Fruit fly (Drosophila melanogaster) whole organism, prepupa: ENCODE results near the gene CG16734.

ENCODE experiments used
- CG10631 ChIP-seq: fragments of 200-800 bp; sonication (Bioruptor generic); optimal IDR thresholded peaks from 2 replicates; lab custom pipeline; 2016; ENCODE audit warnings: missing biosample characterization, missing genetic modification characterization
- CG10669 ChIP-seq: fragments of 200-800 bp; sonication (Bioruptor generic); optimal IDR thresholded peaks from 3 replicates; lab custom pipeline; 2018; ENCODE audit warnings: missing biosample characterization, mild to moderate bottlenecking, missing genetic modification characterization, moderate library complexity
- CG11294 ChIP-seq: fragments of 200-800 bp; sonication (Bioruptor generic); IDR thresholded peaks from 2 replicates; pipeline ENCODE4 v1.3.6; 2022; ENCODE audit warnings: missing biosample characterization, missing genetic modification characterization
- CG11762 ChIP-seq: fragments of 200-800 bp; sonication (Bioruptor generic); optimal IDR thresholded peaks from 3 replicates; lab custom pipeline; 2016; ENCODE audit warnings: missing biosample characterization, missing genetic modification characterization; ENCODE audit not compliant: insufficient read depth
- CG15336 ChIP-seq: fragments of 200-800 bp; sonication (Bioruptor generic); IDR thresholded peaks from 2 replicates; pipeline ENCODE4 v1.3.6; 2022; ENCODE audit warnings: missing biosample characterization, missing genetic modification characterization
- CG16779 ChIP-seq: fragments of 200-800 bp; sonication (Bioruptor generic); optimal IDR thresholded peaks from 3 replicates; lab custom pipeline; 2017; ENCODE audit warnings: missing biosample characterization, mild to moderate bottlenecking, missing genetic modification characterization
- CG3032 ChIP-seq: fragments of 200-800 bp; optimal IDR thresholded peaks from 2 replicates; lab custom pipeline; 2019; ENCODE audit warnings: missing biosample characterization, mild to moderate bottlenecking, missing genetic modification characterization, moderate library complexity
- CG31627 ChIP-seq: fragments of 200-800 bp; sonication (Bioruptor generic); optimal IDR thresholded peaks from 3 replicates; lab custom pipeline; 2016; ENCODE audit warnings: missing biosample characterization, missing genetic modification characterization
- CG32006 ChIP-seq: fragments of 200-800 bp; sonication (Bioruptor generic); optimal IDR thresholded peaks from 3 replicates; lab custom pipeline; 2017; ENCODE audit warnings: missing biosample characterization, mild to moderate bottlenecking, missing genetic modification characterization
- CG34406 ChIP-seq: fragments of 200-800 bp; sonication (Bioruptor generic); optimal IDR thresholded peaks from 3 replicates; lab custom pipeline; 2016; ENCODE audit warnings: missing biosample characterization, missing genetic modification characterization
- CG3919 ChIP-seq: fragments of 200-800 bp; sonication (Bioruptor generic); optimal IDR thresholded peaks from 3 replicates; lab custom pipeline; 2016; ENCODE audit warnings: missing biosample characterization, missing genetic modification characterization
- CG4318 ChIP-seq: fragments of 200-800 bp; sonication (Bioruptor generic); optimal IDR thresholded peaks from 3 replicates; lab custom pipeline; 2017; ENCODE audit warnings: missing biosample characterization, mild to moderate bottlenecking, missing genetic modification characterization
- CG6276 ChIP-seq: fragments of 200-800 bp; sonication (Bioruptor generic); optimal IDR thresholded peaks from 2 replicates; lab custom pipeline; 2017; ENCODE audit warnings: missing biosample characterization, mild to moderate bottlenecking, missing genetic modification characterization
- CG6808 ChIP-seq: fragments of 200-800 bp; sonication (Bioruptor generic); optimal IDR thresholded peaks from 3 replicates; lab custom pipeline; 2017; ENCODE audit warnings: missing biosample characterization, missing genetic modification characterization, mild to moderate bottlenecking, moderate library complexity, missing genetic modification reagents
- CG6854 ChIP-seq: fragments of 200-800 bp; sonication (Bioruptor generic); optimal IDR thresholded peaks from 2 replicates; lab custom pipeline; 2017; ENCODE audit warnings: missing biosample characterization, mild to moderate bottlenecking, missing genetic modification characterization
- CG8119 ChIP-seq: fragments of 200-800 bp; sonication (Bioruptor generic); IDR thresholded peaks from 3 replicates; pipeline ENCODE4 v1.3.6; 2022; ENCODE audit warnings: missing biosample characterization, missing genetic modification characterization
- CG8319 ChIP-seq: fragments of 200-800 bp; sonication (Bioruptor generic); optimal IDR thresholded peaks from 3 replicates; lab custom pipeline; 2016; ENCODE audit warnings: missing biosample characterization, missing genetic modification characterization
- CG8632 ChIP-seq: fragments of 200-800 bp; sonication (Bioruptor generic); optimal IDR thresholded peaks from 3 replicates; lab custom pipeline; 2016; ENCODE audit warnings: missing biosample characterization, missing genetic modification characterization
- CG9139 ChIP-seq: fragments of 200-800 bp; sonication (Bioruptor generic); optimal IDR thresholded peaks from 3 replicates; lab custom pipeline; 2017; ENCODE audit warnings: missing biosample characterization, mild to moderate bottlenecking, missing genetic modification characterization
- Eip75B ChIP-seq: fragments of 200-800 bp; sonication (Bioruptor generic); optimal IDR thresholded peaks from 3 replicates; lab custom pipeline; 2016; ENCODE audit warnings: missing biosample characterization, missing genetic modification characterization
- Eip78C ChIP-seq: fragments of 200-800 bp; sonication (Bioruptor generic); peaks from one replicate; lab custom pipeline; 2016; ENCODE audit warnings: missing biosample characterization, missing genetic modification characterization
- Ets21C ChIP-seq: fragments of 200-800 bp; sonication (Bioruptor generic); optimal IDR thresholded peaks from 3 replicates; lab custom pipeline; 2016; ENCODE audit warnings: missing biosample characterization, missing genetic modification characterization
- Ets96B ChIP-seq: fragments of 200-800 bp; optimal IDR thresholded peaks from 2 replicates; lab custom pipeline; 2019; ENCODE audit warnings: missing biosample characterization, mild to moderate bottlenecking, missing genetic modification characterization, moderate library complexity
- Gug ChIP-seq: fragments of 200-800 bp; sonication (Bioruptor generic); IDR thresholded peaks from 2 replicates; pipeline ENCODE4 v1.3.6; 2022; ENCODE audit warnings: missing biosample characterization, missing genetic modification characterization
- Hr39 ChIP-seq: fragments of 200-800 bp; sonication (Bioruptor generic); optimal IDR thresholded peaks from 2 replicates; lab custom pipeline; 2016; ENCODE audit warnings: missing biosample characterization, missing genetic modification characterization
- Hr4 ChIP-seq: fragments of 200-800 bp; sonication (Bioruptor generic); optimal IDR thresholded peaks from 3 replicates; lab custom pipeline; 2016; ENCODE audit warnings: missing biosample characterization, missing genetic modification characterization
- Lpt ChIP-seq: fragments of 200-800 bp; sonication (Bioruptor generic); optimal IDR thresholded peaks from 3 replicates; lab custom pipeline; 2016; ENCODE audit warnings: missing biosample characterization, missing genetic modification characterization
- Met ChIP-seq: fragments of 200-800 bp; sonication (Bioruptor generic); optimal IDR thresholded peaks from 3 replicates; lab custom pipeline; 2016; ENCODE audit warnings: missing biosample characterization, missing genetic modification characterization
- OdsH ChIP-seq: fragments of 200-800 bp; sonication (Bioruptor generic); optimal IDR thresholded peaks from 3 replicates; lab custom pipeline; 2016; ENCODE audit warnings: missing biosample characterization, missing genetic modification characterization
- Smox ChIP-seq: fragments of 200-800 bp; sonication (Bioruptor generic); optimal IDR thresholded peaks from 3 replicates; lab custom pipeline; 2016; ENCODE audit warnings: missing biosample characterization, missing genetic modification characterization
- Sox102F ChIP-seq: fragments of 200-800 bp; sonication (Bioruptor generic); optimal IDR thresholded peaks from 2 replicates; lab custom pipeline; 2016; ENCODE audit warnings: missing biosample characterization, mild to moderate bottlenecking, missing genetic modification characterization
- Sox14 ChIP-seq: fragments of 200-800 bp; sonication (Bioruptor generic); optimal IDR thresholded peaks from 3 replicates; lab custom pipeline; 2016; ENCODE audit warnings: missing biosample characterization, missing genetic modification characterization
- Sox15 ChIP-seq: fragments of 200-800 bp; sonication (Bioruptor generic); optimal IDR thresholded peaks from 3 replicates; lab custom pipeline; 2016; ENCODE audit warnings: missing biosample characterization, missing genetic modification characterization
- achi ChIP-seq: fragments of 200-800 bp; sonication (Bioruptor generic); optimal IDR thresholded peaks from 3 replicates; lab custom pipeline; 2016; ENCODE audit warnings: missing biosample characterization, missing genetic modification characterization
- acj6 ChIP-seq: fragments of 200-800 bp; sonication (Bioruptor generic); optimal IDR thresholded peaks from 3 replicates; lab custom pipeline; 2016; ENCODE audit warnings: missing biosample characterization, missing genetic modification characterization
- cyc ChIP-seq: fragments of 200-800 bp; sonication (Bioruptor generic); optimal IDR thresholded peaks from 3 replicates; lab custom pipeline; 2016; ENCODE audit warnings: missing biosample characterization, missing genetic modification characterization
- dac ChIP-seq: fragments of 200-800 bp; sonication (Bioruptor generic); optimal IDR thresholded peaks from 2 replicates; lab custom pipeline; 2017; ENCODE audit warnings: missing biosample characterization, mild to moderate bottlenecking, missing genetic modification characterization
- dsx ChIP-seq: fragments of 200-800 bp; optimal IDR thresholded peaks from 3 replicates; lab custom pipeline; 2019; ENCODE audit warnings: missing biosample characterization, mild to moderate bottlenecking, missing genetic modification characterization, moderate library complexity; ENCODE audit not compliant: poor library complexity, severe bottlenecking
- esn ChIP-seq: fragments of 200-800 bp; sonication (Bioruptor generic); optimal IDR thresholded peaks from 2 replicates; lab custom pipeline; 2016; ENCODE audit warnings: missing biosample characterization, mild to moderate bottlenecking, missing genetic modification characterization, moderate library complexity
- fd59A ChIP-seq: fragments of 200-800 bp; sonication (Bioruptor generic); optimal IDR thresholded peaks from 2 replicates; lab custom pipeline; 2017; ENCODE audit warnings: missing biosample characterization, mild to moderate bottlenecking, missing genetic modification characterization, missing genetic modification reagents
- fd85E ChIP-seq: fragments of 200-800 bp; sonication (Bioruptor generic); optimal IDR thresholded peaks from 3 replicates; lab custom pipeline; 2016; ENCODE audit warnings: missing biosample characterization, missing genetic modification characterization
- fkh ChIP-seq: fragments of 200-800 bp; sonication (Bioruptor generic); optimal IDR thresholded peaks from 3 replicates; lab custom pipeline; 2017; ENCODE audit warnings: missing biosample characterization, mild to moderate bottlenecking, missing genetic modification characterization, moderate library complexity
- lz ChIP-seq: fragments of 200-800 bp; sonication (Bioruptor generic); optimal IDR thresholded peaks from 3 replicates; lab custom pipeline; 2016; ENCODE audit warnings: missing biosample characterization, missing genetic modification characterization
- net ChIP-seq: fragments of 200-800 bp; sonication (Bioruptor generic); optimal IDR thresholded peaks from 3 replicates; lab custom pipeline; 2016; ENCODE audit warnings: missing biosample characterization, missing genetic modification characterization
- pdm3 ChIP-seq: fragments of 200-800 bp; sonication (Bioruptor generic); optimal IDR thresholded peaks from 3 replicates; lab custom pipeline; 2016; ENCODE audit warnings: missing biosample characterization, missing genetic modification characterization
- salr ChIP-seq, 2 experiments: fragments of 200-800 bp; sonication (Bioruptor generic); optimal IDR thresholded peaks; 3 replicates each; lab custom pipeline; 2016 to 2018; ENCODE audit warnings: missing biosample characterization in 2 of 2, missing genetic modification characterization in 2 of 2, mild to moderate bottlenecking in 1 of 2
- spab ChIP-seq: fragments of 200-800 bp; sonication (Bioruptor generic); optimal IDR thresholded peaks from 2 replicates; lab custom pipeline; 2017; ENCODE audit warnings: missing biosample characterization, mild to moderate bottlenecking, missing genetic modification characterization, missing genetic modification reagents
- ss ChIP-seq, 2 experiments: fragments of 200-800 bp; sonication (Bioruptor generic); optimal IDR thresholded peaks; 2 replicates in 1 of 2; 3 replicates in 1 of 2; lab custom pipeline; 2017 to 2018; ENCODE audit warnings: mild to moderate bottlenecking in 2 of 2, missing biosample characterization in 2 of 2, missing genetic modification characterization in 2 of 2, moderate library complexity in 1 of 2
- svp ChIP-seq: fragments of 200-800 bp; sonication (Bioruptor generic); peaks from one replicate; lab custom pipeline; 2016; ENCODE audit warnings: missing biosample characterization, missing genetic modification characterization
- topi ChIP-seq: fragments of 200-800 bp; sonication (Bioruptor generic); optimal IDR thresholded peaks from 3 replicates; lab custom pipeline; 2016; ENCODE audit warnings: missing biosample characterization, missing genetic modification characterization
- vri ChIP-seq: fragments of 200-800 bp; sonication (Bioruptor generic); optimal IDR thresholded peaks from 3 replicates; lab custom pipeline; 2016; ENCODE audit warnings: missing biosample characterization, mild to moderate bottlenecking, missing genetic modification characterization

The CG16734 gene

dm6 chr3R:9245576-9246200 is 9.2 kb upstream of the CG16734 start, which contains the start of gene Vps15:
Gene Vps15 (minus strand): TSS chr3R:9245869.
- TF ChIP-seq svp (GFP tag; lab: Kevin White, UChicago) (peak; percentile 91), Sox15 (GFP tag; lab: Kevin White, UChicago) (peak; percentile 5), Smox (GFP tag; lab: Kevin White, UChicago) (peak; percentile 74), CG8632 (GFP tag; lab: Kevin White, UChicago) (peak; percentile 61), dsx (GFP tag; lab: Kevin White, UChicago) (peak; percentile 74), spab (GFP tag; lab: Kevin White, UChicago) (no peak), CG32006 (GFP tag; lab: Kevin White, UChicago) (peak; percentile 21), acj6 (GFP tag; lab: Kevin White, UChicago) (peak; percentile 69), Hr39 (GFP tag; lab: Kevin White, UChicago) (peak; percentile 53), CG10669 (peak; percentile 56), Sox102F (peak; percentile 67), CG31627 (GFP tag; lab: Kevin White, UChicago) (peak; percentile 59), Eip75B (GFP tag; lab: Kevin White, UChicago) (peak; percentile 65), CG9139 (GFP tag; lab: Kevin White, UChicago) (no peak), Lpt (peak; percentile 0), fkh (GFP tag; lab: Kevin White, UChicago) (no peak), CG16779 (no peak), fd85E (GFP tag; lab: Kevin White, UChicago) (no peak), dac (GFP tag; lab: Kevin White, UChicago) (no peak), Hr4 (peak; percentile 62), esn (GFP tag; lab: Kevin White, UChicago) (peak; percentile 75), cyc (GFP tag; lab: Kevin White, UChicago) (peak; percentile 54), net (GFP tag; lab: Kevin White, UChicago) (no peak), ss (GFP tag; optimal IDR thresholded peaks at IDR 0.05; lab: Kevin White, UChicago) (peak in 1 of 2 experiments; percentile 44), CG11294 (GFP tag; lab: Robert Waterston, UW) (no peak), pdm3 (GFP tag; lab: Kevin White, UChicago) (peak; percentile 71), CG3032 (tag; lab: Kevin White, UChicago) (peak; percentile 72), CG6276 (GFP tag; lab: Kevin White, UChicago) (no peak), CG8119 (GFP tag; lab: Robert Waterston, UW) (peak; percentile 57; the same call in 2 of the 3 replicates), Sox14 (GFP tag; lab: Kevin White, UChicago) (peak; percentile 71), fd59A (GFP tag; lab: Kevin White, UChicago) (no peak), Met (peak; percentile 65), CG6854 (no peak), CG3919 (GFP tag; lab: Kevin White, UChicago) (peak; percentile 62), CG8319 (no peak), CG6808 (peak; percentile 42), CG15336 (GFP tag; lab: Robert Waterston, UW) (0 out of 2 replicates have a peak, but pooled peaks have one; percentile 43), CG4318 (no peak), vri (GFP tag; lab: Kevin White, UChicago) (no peak), CG10631 (peak; percentile 65), Gug (GFP tag; lab: Robert Waterston, UW) (peak; percentile 46), OdsH (GFP tag; lab: Kevin White, UChicago) (peak; percentile 61), Eip78C (GFP tag; lab: Kevin White, UChicago) (peak; percentile 89), CG11762 (GFP tag; lab: Kevin White, UChicago) (no peak), CG34406 (GFP tag; lab: Kevin White, UChicago) (peak; percentile 68), Ets96B (peak; percentile 77), lz (peak; percentile 66), salr (GFP tag; optimal IDR thresholded peaks at IDR 0.05; lab: Kevin White, UChicago) (peak in 1 of 2 experiments; percentile 23), Ets21C (GFP tag; lab: Kevin White, UChicago) (peak; percentile 53), topi (GFP tag; lab: Kevin White, UChicago) (peak; percentile 71), achi (GFP tag; lab: Kevin White, UChicago) (peak; percentile 69)
